Worm (Caenorhabditis elegans): ENCODE results near the gene odc-1.

ce11 chrV:6948225-6948624, 48.2 kb upstream of the odc-1 start, which contains the start of gene Y57E12B.1:
- TF ChIP-seq swsn-7 (tag; optimal IDR thresholded peaks at IDR 0.05) (no peak), egl-27 (tag; optimal IDR thresholded peaks at IDR 0.05) (no peak), nhr-12 (tag; optimal IDR thresholded peaks at IDR 0.05) (no peak)
